Fruit fly (Drosophila melanogaster) whole organism, embryonic: ENCODE results near the gene PGAP1.
A peak's percentile ranks its signal among the peaks of the same experiment; 100 is the strongest.

ENCODE experiments used
- Aef1 ChIP-seq: fragments of 200-800 bp; sonication (Bioruptor generic); IDR thresholded peaks from 3 replicates; pipeline ENCODE4 v1.3.6; 2022; ENCODE audit warnings: missing biosample characterization, missing genetic modification characterization
- Asciz ChIP-seq: fragments of 200-800 bp; sonication (Bioruptor generic); optimal IDR thresholded peaks from 2 replicates; lab custom pipeline; 2017; ENCODE audit warnings: missing biosample characterization, mild to moderate bottlenecking, missing genetic modification characterization, missing genetic modification reagents
- Bteb2 ChIP-seq: fragments of 200-800 bp; sonication (Bioruptor generic); optimal IDR thresholded peaks from 2 replicates; lab custom pipeline; 2016; ENCODE audit warnings: missing biosample characterization, missing genetic modification characterization
- CG12769 ChIP-seq: fragments of 200-800 bp; sonication (Bioruptor generic); optimal IDR thresholded peaks from 2 replicates; lab custom pipeline; 2019; ENCODE audit warnings: missing biosample characterization, mild to moderate bottlenecking, missing genetic modification characterization, moderate library complexity
- CG14050 ChIP-seq: fragments of 200-800 bp; sonication (Bioruptor generic); IDR thresholded peaks from 3 replicates; pipeline ENCODE4 v1.3.6; 2022; ENCODE audit warnings: missing biosample characterization, missing genetic modification characterization
- CG17802 ChIP-seq: fragments of 200-800 bp; sonication (Bioruptor generic); optimal IDR thresholded peaks from 2 replicates; lab custom pipeline; 2018; ENCODE audit warnings: missing biosample characterization, mild to moderate bottlenecking, missing genetic modification characterization, moderate library complexity
- CG18476 ChIP-seq: fragments of 200-800 bp; sonication (Bioruptor generic); optimal IDR thresholded peaks from 2 replicates; lab custom pipeline; 2016; ENCODE audit warnings: missing biosample characterization, mild to moderate bottlenecking, missing genetic modification characterization
- CG18764 ChIP-seq: fragments of 200-800 bp; sonication (Bioruptor generic); optimal IDR thresholded peaks from 3 replicates; lab custom pipeline; 2016; ENCODE audit warnings: missing biosample characterization, missing genetic modification characterization
- CG3163 ChIP-seq: fragments of 200-800 bp; sonication (Bioruptor generic); optimal IDR thresholded peaks from 3 replicates; lab custom pipeline; 2016; ENCODE audit warnings: missing biosample characterization, missing genetic modification characterization
- CG3281 ChIP-seq: fragments of 200-800 bp; sonication (Bioruptor generic); optimal IDR thresholded peaks from 3 replicates; lab custom pipeline; 2017; ENCODE audit warnings: missing biosample characterization, mild to moderate bottlenecking, missing genetic modification characterization
- CG33557 ChIP-seq: fragments of 200-800 bp; sonication (Bioruptor generic); optimal IDR thresholded peaks from 2 replicates; lab custom pipeline; 2019; ENCODE audit warnings: missing biosample characterization, mild to moderate bottlenecking, missing genetic modification characterization, moderate library complexity
- CG42726 ChIP-seq: fragments of 200-800 bp; sonication (Bioruptor generic); IDR thresholded peaks from 2 replicates; pipeline ENCODE4 v1.3.6; 2022; ENCODE audit warnings: missing biosample characterization, missing genetic modification characterization; ENCODE audit not compliant: partially characterized antibody
- CG4328 ChIP-seq: fragments of 200-800 bp; sonication (Bioruptor generic); optimal IDR thresholded peaks from 3 replicates; lab custom pipeline; 2017; ENCODE audit warnings: missing biosample characterization, missing genetic modification reagents, missing genetic modification characterization
- CG6765 ChIP-seq: fragments of 200-800 bp; sonication (Bioruptor generic); optimal IDR thresholded peaks from 3 replicates; lab custom pipeline; 2017; ENCODE audit warnings: missing biosample characterization, mild to moderate bottlenecking, missing genetic modification characterization
- CG7745 ChIP-seq: fragments of 200-800 bp; sonication (Bioruptor generic); optimal IDR thresholded peaks from 2 replicates; lab custom pipeline; 2018; ENCODE audit warnings: missing biosample characterization, mild to moderate bottlenecking, missing genetic modification characterization, moderate library complexity
- CG8359 ChIP-seq: fragments of 200-800 bp; sonication (Bioruptor generic); optimal IDR thresholded peaks from 2 replicates; lab custom pipeline; 2017; ENCODE audit warnings: missing biosample characterization, mild to moderate bottlenecking, missing genetic modification characterization, borderline replicate concordance
- CG8765 ChIP-seq: fragments of 200-800 bp; sonication (Bioruptor generic); IDR thresholded peaks from 2 replicates; pipeline ENCODE4 v1.3.6; 2022; ENCODE audit warnings: missing biosample characterization, missing genetic modification characterization
- CTCF ChIP-seq: fragments of 200-800 bp; sonication (Bioruptor generic); optimal IDR thresholded peaks from 2 replicates; lab custom pipeline; 2017; ENCODE audit warnings: missing biosample characterization, mild to moderate bottlenecking, missing genetic modification characterization, moderate library complexity
- Dip3 ChIP-seq: fragments of 200-800 bp; sonication (Bioruptor generic); optimal IDR thresholded peaks from 3 replicates; lab custom pipeline; 2016; ENCODE audit warnings: missing biosample characterization, missing genetic modification characterization
- Doc3 ChIP-seq: fragments of 200-800 bp; sonication (Bioruptor generic); IDR thresholded peaks from 3 replicates; pipeline ENCODE4 v1.3.6; 2022; ENCODE audit warnings: missing biosample characterization, missing genetic modification characterization; ENCODE audit not compliant: partially characterized antibody
- E2f2 ChIP-seq: fragments of 200-800 bp; sonication (Bioruptor generic); IDR thresholded peaks from 2 replicates; pipeline ENCODE4 v1.3.6; 2022; ENCODE audit warnings: missing biosample characterization, missing genetic modification characterization
- Hmr ChIP-seq: fragments of 200-800 bp; sonication (Bioruptor generic); optimal IDR thresholded peaks from 3 replicates; lab custom pipeline; 2017; ENCODE audit warnings: mild to moderate bottlenecking, missing biosample characterization, missing genetic modification reagents, missing genetic modification characterization
- Hr78 ChIP-seq, 2 experiments: fragments of 200-800 bp in 1 of 2; fragments of >200 bp in 1 of 2; sonication (Bioruptor generic) in 1 of 2; optimal IDR thresholded peaks; 2 replicates each; lab custom pipeline; 2017 to 2019; ENCODE audit warnings: missing biosample characterization in 2 of 2, missing genetic modification characterization in 2 of 2, mild to moderate bottlenecking in 1 of 2, moderate library complexity in 1 of 2
- Mad ChIP-seq: fragments of 200-800 bp; sonication (Bioruptor generic); optimal IDR thresholded peaks from 2 replicates; lab custom pipeline; 2016; ENCODE audit warnings: missing biosample characterization, missing genetic modification characterization
- Nf-YA ChIP-seq: fragments of 200-800 bp; sonication (Bioruptor generic); IDR thresholded peaks from 2 replicates; pipeline ENCODE4 v1.3.6; 2022; ENCODE audit warnings: missing biosample characterization, missing genetic modification characterization
- Nf-YB ChIP-seq: fragments of 200-800 bp; sonication (Bioruptor generic); optimal IDR thresholded peaks from 3 replicates; lab custom pipeline; 2019; ENCODE audit warnings: missing biosample characterization, mild to moderate bottlenecking, missing genetic modification characterization, moderate library complexity
- PHDP ChIP-seq: fragments of 200-800 bp; sonication (Bioruptor generic); optimal IDR thresholded peaks from 3 replicates; lab custom pipeline; 2018; ENCODE audit warnings: missing biosample characterization, mild to moderate bottlenecking, missing genetic modification characterization, moderate library complexity
- Ptx1 ChIP-seq: fragments of 200-800 bp; sonication (Bioruptor generic); IDR thresholded peaks from 2 replicates; pipeline ENCODE4 v1.3.6; 2022; ENCODE audit warnings: missing biosample characterization, missing genetic modification characterization
- Usf ChIP-seq: fragments of 200-800 bp; sonication (Bioruptor generic); optimal IDR thresholded peaks from 2 replicates; lab custom pipeline; 2017; ENCODE audit warnings: missing genotype, missing biosample characterization, missing genetic modification characterization
- Vsx1 ChIP-seq: fragments of 200-800 bp; sonication (Bioruptor generic); optimal IDR thresholded peaks from 2 replicates; lab custom pipeline; 2017; ENCODE audit warnings: missing biosample characterization, mild to moderate bottlenecking, missing genetic modification characterization, missing genetic modification reagents
- Xrp1 ChIP-seq: fragments of 200-800 bp; sonication (Bioruptor generic); IDR thresholded peaks from 2 replicates; pipeline ENCODE4 v1.3.6; 2022; ENCODE audit warnings: missing biosample characterization, missing genetic modification characterization
- abd-A ChIP-seq: fragments of 200-800 bp; sonication (Bioruptor generic); optimal IDR thresholded peaks from 3 replicates; lab custom pipeline; 2019; ENCODE audit warnings: missing biosample characterization, mild to moderate bottlenecking, missing genetic modification characterization, moderate library complexity
- br ChIP-seq: fragments of >200 bp; optimal IDR thresholded peaks from 2 replicates; lab custom pipeline; 2017
- btn ChIP-seq: fragments of 200-800 bp; sonication (Bioruptor generic); optimal IDR thresholded peaks from 2 replicates; lab custom pipeline; 2016; ENCODE audit warnings: missing biosample characterization, missing genetic modification characterization
- dimm ChIP-seq: fragments of 200-800 bp; sonication (Bioruptor generic); IDR thresholded peaks from 2 replicates; pipeline ENCODE4 v1.3.6; 2022; ENCODE audit warnings: missing biosample characterization, missing genetic modification characterization
- dmrt99B ChIP-seq: fragments of 200-800 bp; sonication (Bioruptor generic); optimal IDR thresholded peaks from 2 replicates; lab custom pipeline; 2018; ENCODE audit warnings: missing biosample characterization, mild to moderate bottlenecking, missing genetic modification characterization, moderate library complexity
- gsb ChIP-seq: fragments of 200-800 bp; sonication (Bioruptor generic); IDR thresholded peaks from 2 replicates; pipeline ENCODE4 v1.3.6; 2022; ENCODE audit warnings: missing biosample characterization, missing genetic modification characterization
- hbn ChIP-seq: fragments of 200-800 bp; sonication (Bioruptor generic); IDR thresholded peaks from 2 replicates; pipeline ENCODE4 v1.3.6; 2022; ENCODE audit warnings: missing biosample characterization, missing genetic modification characterization; ENCODE audit not compliant: partially characterized antibody
- ken ChIP-seq: fragments of 200-800 bp; sonication (Bioruptor generic); IDR thresholded peaks from 3 replicates; pipeline ENCODE4 v1.3.6; 2022; ENCODE audit warnings: missing biosample characterization, missing genetic modification characterization
- kni ChIP-seq: fragments of 200-800 bp; sonication (Bioruptor generic); optimal IDR thresholded peaks from 3 replicates; lab custom pipeline; 2017; ENCODE audit warnings: mild to moderate bottlenecking, missing biosample characterization, missing genetic modification reagents, missing genetic modification characterization
- luna ChIP-seq: fragments of 200-800 bp; sonication (Bioruptor generic); optimal IDR thresholded peaks from 2 replicates; lab custom pipeline; 2016; ENCODE audit warnings: missing biosample characterization, missing genetic modification characterization
- otp ChIP-seq: fragments of 200-800 bp; sonication (Bioruptor generic); IDR thresholded peaks from 3 replicates; pipeline ENCODE4, ENCODE4 v1.3.6; 2022; ENCODE audit warnings: missing biosample characterization, missing genetic modification characterization
- pfk ChIP-seq: fragments of 200-800 bp; sonication (Bioruptor generic); optimal IDR thresholded peaks from 2 replicates; lab custom pipeline; 2018; ENCODE audit warnings: missing biosample characterization, mild to moderate bottlenecking, missing genetic modification characterization, moderate library complexity
- pzg ChIP-seq: fragments of 200-800 bp; sonication (Bioruptor generic); optimal IDR thresholded peaks from 3 replicates; lab custom pipeline; 2018; ENCODE audit warnings: missing biosample characterization, mild to moderate bottlenecking, missing genetic modification characterization, moderate library complexity
- ranshi ChIP-seq: fragments of 200-800 bp; sonication (Bioruptor generic); IDR thresholded peaks from 2 replicates; pipeline ENCODE4 v1.3.6; 2022; ENCODE audit warnings: missing biosample characterization, missing genetic modification characterization
- sim ChIP-seq: fragments of 200-800 bp; sonication (Bioruptor generic); IDR thresholded peaks from 2 replicates; pipeline ENCODE4 v1.3.6; 2022; ENCODE audit warnings: missing biosample characterization, missing genetic modification characterization
- sna ChIP-seq: fragments of 200-800 bp; sonication (Bioruptor generic); IDR thresholded peaks from 2 replicates; pipeline ENCODE4 v1.3.6; 2022; ENCODE audit warnings: missing biosample characterization, missing genetic modification characterization; ENCODE audit not compliant: partially characterized antibody
- stwl ChIP-seq: fragments of 200-800 bp; sonication (Bioruptor generic); optimal IDR thresholded peaks from 3 replicates; lab custom pipeline; 2018; ENCODE audit warnings: missing biosample characterization, mild to moderate bottlenecking, missing genetic modification characterization, moderate library complexity
- tna ChIP-seq: fragments of 200-800 bp; sonication (Bioruptor generic); IDR thresholded peaks from 2 replicates; pipeline ENCODE4 v1.3.6; 2022; ENCODE audit warnings: missing biosample characterization, missing genetic modification characterization; ENCODE audit not compliant: partially characterized antibody
- tx ChIP-seq: fragments of 200-800 bp; sonication (Bioruptor generic); optimal IDR thresholded peaks from 2 replicates; lab custom pipeline; 2016; ENCODE audit warnings: missing biosample characterization, missing genetic modification characterization
- zen2 ChIP-seq: fragments of 200-800 bp; sonication (Bioruptor generic); IDR thresholded peaks from 3 replicates; pipeline ENCODE4 v1.3.6; 2022; ENCODE audit warnings: missing biosample characterization, missing genetic modification characterization; ENCODE audit not compliant: partially characterized antibody

The PGAP1 gene

DNA sequence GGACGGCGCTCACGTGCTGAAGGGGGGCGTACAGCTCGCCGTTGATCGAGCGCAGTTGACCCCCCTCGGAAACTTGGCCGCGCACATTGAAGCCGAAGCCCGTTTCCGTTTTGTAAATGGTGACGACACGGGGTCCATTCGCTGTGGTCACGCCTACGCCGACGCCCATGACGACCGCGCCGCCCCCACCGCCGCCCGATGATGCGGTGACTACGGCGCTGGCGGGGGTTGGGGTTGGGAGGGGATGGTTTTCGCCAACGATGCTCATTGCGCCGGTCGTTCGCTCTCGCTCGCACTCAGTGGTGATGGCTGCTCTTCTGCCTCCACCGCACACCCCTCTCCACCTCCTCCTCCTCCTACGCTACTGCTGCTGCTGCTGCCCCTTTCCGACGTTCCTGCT lies 47.9 kb upstream of the PGAP1 start (continued):
- TF ChIP-seq dmrt99B (tag; lab: Kevin White, UChicago) (peak; percentile 6), CG3281 (GFP tag; lab: Kevin White, UChicago) (no peak), sim (GFP tag; lab: Robert Waterston, UW) (no peak), Doc3 (no peak), luna (no peak), ken (GFP tag; lab: Robert Waterston, UW) (0 out of 3 replicates have a peak, but pooled peaks have one; percentile 32), hbn (GFP tag; lab: Robert Waterston, UW) (no peak), ranshi (GFP tag; lab: Robert Waterston, UW) (0 out of 2 replicates have a peak, but pooled peaks have one; percentile 34), CG4328 (GFP tag; lab: Kevin White, UChicago) (no peak), CTCF (GFP tag; lab: Kevin White, UChicago) (no peak), Bteb2 (no peak), Dip3 (GFP tag; lab: Kevin White, UChicago) (no peak), gsb (GFP tag; lab: Robert Waterston, UW) (no peak), zen2 (GFP tag; lab: Robert Waterston, UW) (no peak), dimm (GFP tag; lab: Robert Waterston, UW) (no peak), pfk (GFP tag; lab: Kevin White, UChicago) (peak; percentile 33), kni (GFP tag; lab: Kevin White, UChicago) (no peak), CG3163 (GFP tag; lab: Kevin White, UChicago) (no peak), tna (GFP tag; lab: Robert Waterston, UW) (no peak), Hr78 (GFP tag; optimal IDR thresholded peaks at IDR 0.05; lab: Kevin White, UChicago) (no peak), br (no peak), CG12769 (tag; lab: Kevin White, UChicago) (peak; percentile 76), Mad (GFP tag; lab: Kevin White, UChicago) (no peak), E2f2 (GFP tag; lab: Robert Waterston, UW) (peak; percentile 12; the same call in 1 of the 2 replicates), pzg (GFP tag; lab: Kevin White, UChicago) (no peak), sna (GFP tag; lab: Robert Waterston, UW) (no peak), CG42726 (no peak), CG8765 (GFP tag; lab: Robert Waterston, UW) (no peak), stwl (tag; lab: Kevin White, UChicago) (no peak), CG18476 (GFP tag; lab: Kevin White, UChicago) (no peak), CG7745 (no peak), Ptx1 (GFP tag; lab: Robert Waterston, UW) (0 out of 2 replicates have a peak, but pooled peaks have one; percentile 24), btn (GFP tag; lab: Kevin White, UChicago) (no peak), CG17802 (tag; lab: Kevin White, UChicago) (no peak), CG18764 (no peak), Asciz (GFP tag; lab: Kevin White, UChicago) (no peak), CG33557 (GFP tag; lab: Kevin White, UChicago) (no peak), Vsx1 (GFP tag; lab: Kevin White, UChicago) (no peak), otp (0 out of 3 replicates have a peak, but pooled peaks have one; percentile 16), Usf (GFP tag; lab: Kevin White, UChicago) (no peak), abd-A (tag; lab: Kevin White, UChicago) (peak; percentile 8), tx (no peak), CG14050 (GFP tag; lab: Robert Waterston, UW) (0 out of 3 replicates have a peak, but pooled peaks have one; percentile 16), Nf-YB (GFP tag; lab: Kevin White, UChicago) (no peak), PHDP (tag; lab: Kevin White, UChicago) (no peak), Aef1 (GFP tag; lab: Robert Waterston, UW) (peak; percentile 36; the same call in 1 of the 3 replicates), Hmr (GFP tag; lab: Kevin White, UChicago) (peak; percentile 9), Xrp1 (GFP tag; lab: Robert Waterston, UW) (peak; percentile 51; the same call in 1 of the 2 replicates), CG6765 (GFP tag; lab: Kevin White, UChicago) (peak; percentile 8), CG8359 (no peak), Nf-YA (GFP tag; lab: Robert Waterston, UW) (no peak)
